Fruit fly (Drosophila melanogaster) whole organism: ENCODE measurements around the gene Polr2D.
A peak's percentile ranks its signal among the peaks of the same experiment; 100 is the strongest.

Experiments
- CG8478 ChIP-seq: fragments of >200 bp; optimal IDR thresholded peaks from 2 replicates; lab custom pipeline; 2018; ENCODE audit warnings: inconsistent platforms
- Dll ChIP-seq: fragments of >200 bp; optimal IDR thresholded peaks from 2 replicates; lab custom pipeline; 2017
- EcR ChIP-seq, 2 experiments: fragments of >200 bp; optimal IDR thresholded peaks; 2 replicates each; lab custom pipeline; 2017; ENCODE audit warnings: missing biosample characterization in 2 of 2, missing genetic modification characterization in 2 of 2, missing genetic modification reagents in 2 of 2
- pan ChIP-seq: fragments of >200 bp; optimal IDR thresholded peaks from 2 replicates; lab custom pipeline; 2017
- psq ChIP-seq: fragments of >200 bp; optimal IDR thresholded peaks from 2 replicates; lab custom pipeline; 2017
- usp ChIP-seq: fragments of >200 bp; optimal IDR thresholded peaks from 2 replicates; lab custom pipeline; 2017; ENCODE audit warnings: missing biosample characterization, missing genetic modification characterization, mixed read lengths

The Polr2D gene

dm6 chr3R:18267489-18267888 is 12.2 kb upstream of the Polr2D start, which contains the start of gene CG18599:
TSS of gene CG18599 (plus strand) at chr3R:18267789.
- TF ChIP-seq CG8478: no peak
- TF ChIP-seq usp (GFP tag; lab: Kevin White, UChicago): no peak
- TF ChIP-seq psq: no peak
- no peak for TF ChIP-seq pan (lab: Kevin White, UChicago)
- TF ChIP-seq EcR (GFP tag; optimal IDR thresholded peaks at IDR 0.05; lab: Kevin White, UChicago): no peak
- no peak for TF ChIP-seq Dll (lab: Kevin White, UChicago)

dm6 chr3R:18266665-18267064 is 11.4 kb upstream of the Polr2D start:
- TF ChIP-seq psq (no peak), EcR (GFP tag; optimal IDR thresholded peaks at IDR 0.05; lab: Kevin White, UChicago) (no peak), Dll (lab: Kevin White, UChicago) (no peak), CG8478 (no peak), usp (GFP tag; lab: Kevin White, UChicago) (no peak), pan (lab: Kevin White, UChicago) (no peak)

dm6 chr3R:18265275-18265674 is 10.0 kb upstream of the Polr2D start:
- TF ChIP-seq CG8478: no peak
- no peak for TF ChIP-seq Dll (lab: Kevin White, UChicago)
- no peak for TF ChIP-seq pan (lab: Kevin White, UChicago)
- TF ChIP-seq psq: no peak
- TF ChIP-seq usp (GFP tag; lab: Kevin White, UChicago): no peak
- no peak for TF ChIP-seq EcR (GFP tag; optimal IDR thresholded peaks at IDR 0.05; lab: Kevin White, UChicago)

- TF ChIP-seq usp (GFP tag; lab: Kevin White, UChicago): no peak
- TF ChIP-seq Dll (lab: Kevin White, UChicago): no peak
- no peak for TF ChIP-seq psq
- TF ChIP-seq EcR (GFP tag; optimal IDR thresholded peaks at IDR 0.05; lab: Kevin White, UChicago): no peak
- TF ChIP-seq pan (lab: Kevin White, UChicago): no peak
- no peak for TF ChIP-seq CG8478
These were observed 6.3 kb upstream of the Polr2D start for dm6 chr3R:18261602-18262001.

- TF ChIP-seq Dll (lab: Kevin White, UChicago) (no peak), usp (GFP tag; lab: Kevin White, UChicago) (no peak), CG8478 (no peak), psq (no peak), EcR (GFP tag; optimal IDR thresholded peaks at IDR 0.05; lab: Kevin White, UChicago) (no peak), pan (lab: Kevin White, UChicago) (no peak)
These were observed 4.7 kb upstream of the Polr2D start for dm6 chr3R:18260016-18260415.

dm6 chr3R:18252578-18252977 is 2.7 kb downstream of the Polr2D start, which contains the start of gene CG12320:
TSS of gene CG12320 (minus strand) at chr3R:18252734.
- TF ChIP-seq Dll (lab: Kevin White, UChicago) (no peak), EcR (GFP tag; optimal IDR thresholded peaks at IDR 0.05; lab: Kevin White, UChicago) (no peak), psq (no peak), CG8478 (no peak), pan (lab: Kevin White, UChicago) (no peak), usp (GFP tag; lab: Kevin White, UChicago) (no peak)

- TF ChIP-seq pan (lab: Kevin White, UChicago): no peak
- TF ChIP-seq CG8478: no peak
- TF ChIP-seq EcR (GFP tag; optimal IDR thresholded peaks at IDR 0.05; lab: Kevin White, UChicago): no peak
- TF ChIP-seq usp (GFP tag; lab: Kevin White, UChicago): no peak
- TF ChIP-seq psq: no peak
- TF ChIP-seq Dll (lab: Kevin White, UChicago): no peak
These were observed 3.4 kb downstream of the Polr2D start for dm6 chr3R:18251876-18252275.

dm6 chr3R:18250815-18251214 is 4.5 kb downstream of the Polr2D start, which contains the start of gene CG18598:
TSS of gene CG18598 (plus strand) at chr3R:18251115.
- TF ChIP-seq Dll (lab: Kevin White, UChicago) (no peak), CG8478 (no peak), pan (lab: Kevin White, UChicago) (no peak), usp (GFP tag; lab: Kevin White, UChicago) (no peak), psq (no peak), EcR (GFP tag; optimal IDR thresholded peaks at IDR 0.05; lab: Kevin White, UChicago) (no peak)

dm6 chr3R:18249268-18249667 is 6.0 kb downstream of the Polr2D start:
- TF ChIP-seq CG8478: no peak
- no peak for TF ChIP-seq pan (lab: Kevin White, UChicago)
- TF ChIP-seq EcR (GFP tag; optimal IDR thresholded peaks at IDR 0.05; lab: Kevin White, UChicago): no peak
- TF ChIP-seq psq: no peak
- no peak for TF ChIP-seq Dll (lab: Kevin White, UChicago)
- TF ChIP-seq usp (GFP tag; lab: Kevin White, UChicago): no peak

dm6 chr3R:18246041-18246440 is 9.2 kb downstream of the Polr2D start:
- TF ChIP-seq pan (lab: Kevin White, UChicago): no peak
- TF ChIP-seq Dll (lab: Kevin White, UChicago): no peak
- no peak for TF ChIP-seq EcR (GFP tag; optimal IDR thresholded peaks at IDR 0.05; lab: Kevin White, UChicago)
- TF ChIP-seq psq: no peak
- TF ChIP-seq CG8478: no peak
- TF ChIP-seq usp (GFP tag; lab: Kevin White, UChicago): no peak

- no peak for TF ChIP-seq Dll (lab: Kevin White, UChicago)
- no peak for TF ChIP-seq CG8478
- TF ChIP-seq usp (GFP tag; lab: Kevin White, UChicago): no peak
- TF ChIP-seq psq: no peak
- TF ChIP-seq pan (lab: Kevin White, UChicago): no peak
- no peak for TF ChIP-seq EcR (GFP tag; optimal IDR thresholded peaks at IDR 0.05; lab: Kevin White, UChicago)
These were observed 10.2 kb downstream of the Polr2D start for dm6 chr3R:18245044-18245596.

- TF ChIP-seq pan (lab: Kevin White, UChicago): no peak
- no peak for TF ChIP-seq psq
- peak; percentile 93 for TF ChIP-seq Dll (lab: Kevin White, UChicago)
- peak in 1 of 2 experiments; percentile 79 for TF ChIP-seq EcR (GFP tag; optimal IDR thresholded peaks at IDR 0.05; lab: Kevin White, UChicago)
- TF ChIP-seq CG8478: peak; percentile 89
These were observed 10.9 kb downstream of the Polr2D start for dm6 chr3R:18244171-18245043.
